Worm (Caenorhabditis elegans) whole organism, L1 larva: Measurements from ENCODE around the gene str-94.

ENCODE experiments used
- C04F5.9 ChIP-seq: sonication (generic microtip); optimal IDR thresholded peaks from 2 replicates; lab custom pipeline; 2016; ENCODE audit warnings: missing genetic modification characterization, missing compliant biosample characterization
- C16A3.4 ChIP-seq: fragments of 150-350 bp; optimal IDR thresholded peaks from 2 replicates; lab custom pipeline; 2014; ENCODE audit warnings: missing biosample characterization, missing genetic modification characterization
- C34B4.2 ChIP-seq: sonication (generic microtip); optimal IDR thresholded peaks from 2 replicates; lab custom pipeline; 2017; ENCODE audit warnings: mild to moderate bottlenecking, missing genetic modification characterization, missing compliant biosample characterization
- F16B12.6 ChIP-seq: fragments of 150-350 bp; optimal IDR thresholded peaks from 2 replicates; lab custom pipeline; 2014; ENCODE audit warnings: missing biosample characterization, missing genetic modification characterization
- aha-1 ChIP-seq: fragments of 150-350 bp; optimal IDR thresholded peaks from 2 replicates; lab custom pipeline; 2014; ENCODE audit warnings: missing biosample characterization, missing genetic modification characterization
- ama-1 ChIP-seq: fragments of 150-350 bp; optimal IDR thresholded peaks from 2 replicates; lab custom pipeline; 2014
- blmp-1 ChIP-seq: fragments of 150-350 bp; optimal IDR thresholded peaks from 2 replicates; lab custom pipeline; 2014; ENCODE audit warnings: missing biosample characterization, missing genetic modification characterization
- ceh-63 ChIP-seq: fragments of 200-800 bp; sonication (Bioruptor generic); optimal IDR thresholded peaks from 2 replicates; lab custom pipeline; 2018; ENCODE audit warnings: mild to moderate bottlenecking, missing genetic modification characterization, missing compliant biosample characterization
- ceh-82 ChIP-seq, 3 experiments: fragments of 150-350 bp in 1 of 3; sonication (generic microtip) in 2 of 3; optimal IDR thresholded peaks; 2 replicates each; lab custom pipeline; 2014 to 2017; ENCODE audit warnings: missing biosample characterization in 3 of 3, missing genetic modification characterization in 3 of 3
- dpl-1 ChIP-seq, 3 experiments: fragments of 150-350 bp in 2 of 3; sonication (generic microtip) in 1 of 3; optimal IDR thresholded peaks; 2 replicates each; lab custom pipeline; 2014 to 2017; ENCODE audit warnings: missing biosample characterization in 3 of 3, missing genetic modification characterization in 3 of 3, missing genetic modification reagents in 3 of 3
- dsc-1 ChIP-seq: sonication (generic microtip); optimal IDR thresholded peaks from 2 replicates; lab custom pipeline; 2016; ENCODE audit warnings: mild to moderate bottlenecking, missing genetic modification characterization, missing compliant biosample characterization
- efl-1 ChIP-seq, 4 experiments: fragments of 150-350 bp; optimal IDR thresholded peaks in 3 of 4; peaks in 1 of 4; 1 replicate in 1 of 4; 2 replicates in 3 of 4; lab custom pipeline; 2014; ENCODE audit warnings: missing biosample characterization in 2 of 4, missing genetic modification characterization in 2 of 4, missing genetic modification reagents in 2 of 4
- efl-3 ChIP-seq: fragments of 200-800 bp; sonication (Bioruptor generic); optimal IDR thresholded peaks from 2 replicates; lab custom pipeline; 2018; ENCODE audit warnings: mild to moderate bottlenecking, missing genetic modification characterization, missing compliant biosample characterization
- egl-27 ChIP-seq, 2 experiments: fragments of 150-350 bp in 1 of 2; sonication (generic microtip); optimal IDR thresholded peaks; 3 replicates each; lab custom pipeline; 2017 to 2018; ENCODE audit warnings: missing biosample characterization in 2 of 2, missing genetic modification characterization in 2 of 2, missing genetic modification reagents in 2 of 2
- fkh-10 ChIP-seq: sonication (generic microtip); optimal IDR thresholded peaks from 2 replicates; lab custom pipeline; 2017; ENCODE audit warnings: missing biosample characterization, missing genetic modification reagents, missing genetic modification characterization
- fkh-4 ChIP-seq: sonication (generic microtip); optimal IDR thresholded peaks from 2 replicates; lab custom pipeline; 2016; ENCODE audit warnings: missing compliant biosample characterization, missing genetic modification characterization, borderline replicate concordance
- fos-1 ChIP-seq: fragments of 150-350 bp; optimal IDR thresholded peaks from 2 replicates; lab custom pipeline; 2014; ENCODE audit warnings: missing biosample characterization, missing genetic modification characterization
- grh-1 ChIP-seq: fragments of 200-800 bp; sonication (Bioruptor generic); IDR thresholded peaks from 2 replicates; pipeline ENCODE4 v1.3.6; 2022; ENCODE audit warnings: missing genetic modification reagents, missing genetic modification characterization, missing compliant biosample characterization
- hlh-4 ChIP-seq: sonication (generic microtip); optimal IDR thresholded peaks from 2 replicates; lab custom pipeline; 2016; ENCODE audit warnings: mild to moderate bottlenecking, missing genetic modification characterization, missing compliant biosample characterization
- hpl-2 ChIP-seq: fragments of 150-350 bp; optimal IDR thresholded peaks from 2 replicates; lab custom pipeline; 2014; ENCODE audit warnings: missing biosample characterization, missing genetic modification reagents, missing genetic modification characterization
- isw-1 ChIP-seq: fragments of 200-800 bp; sonication (Bioruptor generic); IDR thresholded peaks from 2 replicates; pipeline ENCODE4 v1.3.6; 2022; ENCODE audit warnings: missing genetic modification characterization, missing compliant biosample characterization
- lin-13 ChIP-seq: fragments of 150-350 bp; optimal IDR thresholded peaks from 2 replicates; lab custom pipeline; 2014; ENCODE audit warnings: missing biosample characterization, missing genetic modification reagents, missing genetic modification characterization
- lin-14 ChIP-seq: fragments of 200-800 bp; sonication (Bioruptor generic); optimal IDR thresholded peaks from 2 replicates; lab custom pipeline; 2018; ENCODE audit warnings: mild to moderate bottlenecking, missing genetic modification characterization, moderate library complexity, missing compliant biosample characterization
- lin-15B ChIP-seq: fragments of 150-350 bp; sonication (generic microtip); optimal IDR thresholded peaks from 3 replicates; lab custom pipeline; 2014; ENCODE audit warnings: missing biosample characterization, missing genetic modification characterization
- mdl-1 ChIP-seq, 2 experiments: fragments of 150-350 bp; optimal IDR thresholded peaks; 2 replicates each; lab custom pipeline; 2014 to 2017; ENCODE audit warnings: missing biosample characterization in 2 of 2, missing genetic modification characterization in 2 of 2, inconsistent platforms in 1 of 2
- mef-2 ChIP-seq: fragments of 150-350 bp; optimal IDR thresholded peaks from 2 replicates; lab custom pipeline; 2014; ENCODE audit warnings: missing biosample characterization, missing genetic modification characterization
- mep-1 ChIP-seq: fragments of 150-350 bp; optimal IDR thresholded peaks from 2 replicates; lab custom pipeline; 2014; ENCODE audit warnings: missing biosample characterization, missing genetic modification characterization
- nhr-11 ChIP-seq: fragments of 150-350 bp; optimal IDR thresholded peaks from 2 replicates; lab custom pipeline; 2014; ENCODE audit warnings: missing biosample characterization, missing genetic modification characterization
- nhr-19 ChIP-seq: fragments of 200-800 bp; sonication (Bioruptor generic); conservative IDR thresholded peaks from 2 replicates; pipeline ENCODE4 v1.3.6; 2022; ENCODE audit warnings: missing genetic modification characterization, missing compliant biosample characterization
- nhr-237 ChIP-seq: fragments of 150-350 bp; optimal IDR thresholded peaks from 2 replicates; lab custom pipeline; 2014; ENCODE audit warnings: missing biosample characterization, missing genetic modification characterization
- nhr-47 ChIP-seq: sonication (generic microtip); optimal IDR thresholded peaks from 2 replicates; lab custom pipeline; 2016; ENCODE audit warnings: mild to moderate bottlenecking, missing genetic modification characterization, moderate library complexity, missing compliant biosample characterization
- nhr-77 ChIP-seq: fragments of 150-350 bp; optimal IDR thresholded peaks from 2 replicates; lab custom pipeline; 2014; ENCODE audit warnings: missing biosample characterization, missing genetic modification characterization
- nhr-84 ChIP-seq: sonication (generic microtip); optimal IDR thresholded peaks from 2 replicates; lab custom pipeline; 2017; ENCODE audit warnings: missing biosample characterization, missing genetic modification characterization
- rnt-1 ChIP-seq: sonication (generic microtip); optimal IDR thresholded peaks from 2 replicates; lab custom pipeline; 2016; ENCODE audit warnings: mild to moderate bottlenecking, missing genetic modification characterization, moderate library complexity, missing compliant biosample characterization
- snu-23 ChIP-seq: sonication (generic microtip); optimal IDR thresholded peaks from 2 replicates; lab custom pipeline; 2016; ENCODE audit warnings: missing genetic modification characterization, missing compliant biosample characterization
- sox-4 ChIP-seq: sonication (generic microtip); optimal IDR thresholded peaks from 2 replicates; lab custom pipeline; 2016; ENCODE audit warnings: missing genetic modification characterization, missing compliant biosample characterization
- swsn-7 ChIP-seq: sonication (generic microtip); optimal IDR thresholded peaks from 2 replicates; lab custom pipeline; 2016; ENCODE audit warnings: missing genetic modification characterization, missing compliant biosample characterization
- unc-98 ChIP-seq: fragments of 200-800 bp; sonication (Bioruptor generic); IDR thresholded peaks from 2 replicates; pipeline ENCODE4 v1.3.6; 2022; ENCODE audit warnings: missing genetic modification characterization, missing compliant biosample characterization
- vab-15 ChIP-seq: sonication (generic microtip); optimal IDR thresholded peaks from 2 replicates; lab custom pipeline; 2017; ENCODE audit warnings: missing genotype, mild to moderate bottlenecking, missing genetic modification characterization, missing compliant biosample characterization
- xbp-1 ChIP-seq: sonication (generic microtip); optimal IDR thresholded peaks from 2 replicates; lab custom pipeline; 2016; ENCODE audit warnings: missing genetic modification characterization, missing compliant biosample characterization
- ztf-4 ChIP-seq: fragments of 150-350 bp; optimal IDR thresholded peaks from 2 replicates; lab custom pipeline; 2014; ENCODE audit warnings: missing biosample characterization, missing genetic modification characterization

Gene str-94

ce11 chrV:9225675-9226144, 23.4 kb downstream of the str-94 start, which contains the start of gene F07C3.2:
TSS of gene F07C3.2 (plus strand) at chrV:9226094.
- TF ChIP-seq nhr-237 (tag; lab: Kevin White, UChicago) (no peak), dsc-1 (no peak), efl-1 (optimal IDR thresholded peaks at IDR 0.05; lab: Kevin White, UChicago) (no peak), efl-1 (GFP tag; optimal IDR thresholded peaks at IDR 0.05 in 1 of 2; lab: Kevin White, UChicago) (peak in 1 of 2 experiments; percentile 50), F16B12.6 (tag; lab: Kevin White, UChicago) (no peak), lin-14 (peak; percentile 84), efl-3 (GFP tag; lab: Kevin White, UChicago) (no peak), fkh-4 (no peak), egl-27 (tag; optimal IDR thresholded peaks at IDR 0.05; lab: Kevin White, UChicago) (no peak), ceh-82 (tag; optimal IDR thresholded peaks at IDR 0.05; lab: Kevin White, UChicago) (peak in 1 of 3 experiments; percentile 22), hlh-4 (tag; lab: Kevin White, UChicago) (no peak)

DNA sequence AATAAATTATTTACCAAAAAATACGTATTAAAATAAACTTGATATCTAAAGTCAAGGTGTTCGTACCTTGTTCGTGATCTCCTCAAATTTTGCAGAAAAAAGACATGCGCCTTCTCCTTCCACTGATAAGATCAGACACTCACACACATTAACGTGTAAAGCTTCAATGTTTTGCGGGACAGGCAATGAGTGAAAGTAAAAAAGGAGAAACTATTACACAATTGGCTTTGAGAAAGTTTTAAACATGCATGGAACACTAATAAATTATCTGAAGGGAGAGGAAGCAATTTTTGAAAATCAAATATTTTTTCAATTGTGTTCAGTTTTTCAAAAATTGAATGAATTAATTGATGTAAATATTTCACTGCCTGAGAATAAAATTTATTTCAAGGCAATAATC, 24.1 kb downstream of the str-94 start:
- TF ChIP-seq mep-1 (tag; lab: Kevin White, UChicago) (no peak), grh-1 (GFP tag; lab: Robert Waterston, UW) (no peak), blmp-1 (peak; percentile 90), hpl-2 (no peak)

ce11 chrV:9224377-9224776, 24.7 kb downstream of the str-94 start:
- TF ChIP-seq ama-1 (lab: Kevin White, UChicago) = no peak
- no peak for TF ChIP-seq sox-4 (tag; lab: Kevin White, UChicago)
- TF ChIP-seq nhr-237 (tag; lab: Kevin White, UChicago) = no peak

ce11 chrV:9222819-9223218, 26.3 kb downstream of the str-94 start:
- no peak for TF ChIP-seq ama-1 (lab: Kevin White, UChicago)
- no peak for TF ChIP-seq efl-1 (optimal IDR thresholded peaks at IDR 0.05; lab: Kevin White, UChicago)
- peak in 1 of 2 experiments; percentile 28 for TF ChIP-seq efl-1 (GFP tag; optimal IDR thresholded peaks at IDR 0.05 in 1 of 2; lab: Kevin White, UChicago)

ce11 chrV:9221566-9221965, 27.5 kb downstream of the str-94 start, which contains the start of gene grd-6:
TSS of gene grd-6 (plus strand) at chrV:9221866.
- TF ChIP-seq blmp-1 = peak; percentile 54
- TF ChIP-seq fos-1 = no peak

- TF ChIP-seq dpl-1 (GFP tag; optimal IDR thresholded peaks at IDR 0.05; lab: Kevin White, UChicago) (peak; percentile 76 to 89 (median 86)), lin-15B (tag; lab: Kevin White, UChicago) (peak; percentile 59), fkh-4 (no peak), aha-1 (tag; lab: Kevin White, UChicago) (no peak), fos-1 (peak; percentile 27), unc-98 (GFP tag; lab: Robert Waterston, UW) (no peak), C34B4.2 (no peak), fkh-10 (no peak), sox-4 (tag; lab: Kevin White, UChicago) (no peak), vab-15 (no peak), isw-1 (peak; percentile 46; the same call in 1 of the 2 replicates), C16A3.4 (tag; lab: Kevin White, UChicago) (peak; percentile 68), ceh-63 (GFP tag; lab: Kevin White, UChicago) (no peak), mdl-1 (tag; optimal IDR thresholded peaks at IDR 0.05; lab: Kevin White, UChicago) (peak in 1 of 2 experiments; percentile 23), nhr-19 (GFP tag; lab: Robert Waterston, UW) (peak; percentile 37; the same call in 1 of the 2 replicates), nhr-84 (tag; lab: Kevin White, UChicago) (no peak), ztf-4 (no peak), swsn-7 (tag; lab: Kevin White, UChicago) (peak; percentile 33), lin-13 (GFP tag; lab: Kevin White, UChicago) (no peak), ceh-82 (tag; optimal IDR thresholded peaks at IDR 0.05; lab: Kevin White, UChicago) (peak in 2 of 3 experiments; percentile 45 to 68), snu-23 (GFP tag; lab: Kevin White, UChicago) (peak; percentile 50), lin-14 (peak; percentile 56), nhr-47 (peak; percentile 50), mef-2 (no peak), nhr-11 (tag; lab: Kevin White, UChicago) (no peak), rnt-1 (tag; lab: Kevin White, UChicago) (peak; percentile 33), xbp-1 (tag; lab: Kevin White, UChicago) (peak; percentile 17), efl-1 (optimal IDR thresholded peaks at IDR 0.05; lab: Kevin White, UChicago) (peak; percentile 54 to 88), efl-1 (GFP tag; optimal IDR thresholded peaks at IDR 0.05 in 1 of 2; lab: Kevin White, UChicago) (peak; percentile 90 to 99), C04F5.9 (tag; lab: Kevin White, UChicago) (no peak), nhr-77 (tag; lab: Kevin White, UChicago) (peak; percentile 19)
These were observed 28.7 kb downstream of the str-94 start for ce11 chrV:9220444-9220843.
